Worm (Caenorhabditis elegans): ENCODE data around the gene ncx-1.

ncx-1 gene

DNA sequence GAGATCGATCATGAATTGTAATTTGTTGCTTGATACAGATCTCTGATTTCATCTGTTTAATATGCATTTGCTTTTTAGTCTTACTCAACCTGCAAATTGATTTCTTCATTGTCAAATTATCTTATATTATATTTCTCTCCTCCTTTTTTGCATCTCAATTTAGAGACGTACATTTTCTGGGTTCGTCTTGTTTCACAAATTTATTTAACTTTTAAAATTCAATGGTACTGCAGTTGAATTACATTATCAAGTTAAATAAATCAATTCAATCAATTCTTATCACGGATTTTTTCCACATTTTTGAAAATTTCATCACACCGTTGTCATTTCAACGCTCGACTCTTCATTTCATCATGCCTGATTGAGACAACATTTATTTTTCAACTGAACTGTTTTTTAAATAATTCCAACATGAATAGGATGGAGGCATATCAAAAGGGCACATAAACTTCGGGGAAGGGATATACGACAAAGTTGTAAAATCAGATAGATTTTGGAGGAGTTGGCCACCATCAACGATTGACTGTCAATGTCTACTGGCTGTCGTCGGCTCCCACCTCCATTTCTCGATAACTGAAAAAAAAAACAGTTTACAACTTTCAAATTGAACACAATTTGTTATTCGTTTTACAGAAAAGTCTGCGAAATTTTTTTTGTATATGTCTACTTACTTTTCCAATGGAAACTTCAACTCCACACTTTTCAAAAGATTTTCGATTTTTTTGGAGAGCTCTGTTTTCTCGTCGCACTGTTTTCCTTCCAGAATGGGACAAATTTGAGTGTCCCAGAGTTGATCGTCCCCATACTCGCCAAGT is 42.0 kb upstream of the ncx-1 start (continued):
- no peak for TF ChIP-seq lim-7 (GFP tag; IDR thresholded peaks at IDR 0.05)
- no peak for TF ChIP-seq F26F4.8 (GFP tag; conservative IDR thresholded peaks at IDR 0.05)
- no peak for TF ChIP-seq daf-12 (tag; optimal IDR thresholded peaks at IDR 0.05)
- TF ChIP-seq saeg-2 (GFP tag; IDR thresholded peaks at IDR 0.05) = no peak; the same call in 1 of the 2 replicates
- peak; percentile 28 for TF ChIP-seq aha-1 (tag)
- no peak for TF ChIP-seq egl-43 (GFP tag; IDR thresholded peaks at IDR 0.05)
- no peak for TF ChIP-seq rbr-2 (tag; optimal IDR thresholded peaks at IDR 0.05)
- no peak for TF ChIP-seq ceh-44 (GFP tag; IDR thresholded peaks at IDR 0.05)
- TF ChIP-seq nhr-48 (tag; optimal IDR thresholded peaks at IDR 0.05) = no peak
- no peak for TF ChIP-seq nhr-111 (GFP tag; optimal IDR thresholded peaks at IDR 0.05)
- no peak for TF ChIP-seq lin-29 (GFP tag; IDR thresholded peaks at IDR 0.05)
- no peak for TF ChIP-seq madf-9 (GFP tag; conservative IDR thresholded peaks at IDR 0.05)
- TF ChIP-seq ceh-82 (tag; optimal IDR thresholded peaks at IDR 0.05) = no peak
- no peak for TF ChIP-seq daf-19 (GFP tag; conservative IDR thresholded peaks at IDR 0.05)
- TF ChIP-seq nhr-102 (tag; optimal IDR thresholded peaks at IDR 0.05) = peak; percentile 23
- TF ChIP-seq pqm-1 (tag; optimal IDR thresholded peaks at IDR 0.05) = no peak
- no peak for TF ChIP-seq nhr-25 (tag; optimal IDR thresholded peaks at IDR 0.05; ENCODE audit: borderline replicate concordance, insufficient read depth)
- no peak for TF ChIP-seq F49E8.2 (tag; optimal IDR thresholded peaks at IDR 0.05; ENCODE audit: borderline replicate concordance)
- TF ChIP-seq ama-1 (optimal IDR thresholded peaks at IDR 0.05) = no peak
- TF ChIP-seq hlh-30 (tag; optimal IDR thresholded peaks at IDR 0.05; ENCODE audit: insufficient read depth) = no peak
- TF ChIP-seq ceh-28 (tag; optimal IDR thresholded peaks at IDR 0.05) = no peak
- TF ChIP-seq fos-1 (tag; optimal IDR thresholded peaks at IDR 0.05) = no peak
- no peak for TF ChIP-seq mdl-1 (tag; optimal IDR thresholded peaks at IDR 0.05)
- no peak for TF ChIP-seq ceh-32 (tag; optimal IDR thresholded peaks at IDR 0.05; ENCODE audit: poor library complexity)
- TF ChIP-seq mep-1 (tag; optimal IDR thresholded peaks at IDR 0.05) = peak; percentile 73
- TF ChIP-seq set-16 (GFP tag; IDR thresholded peaks at IDR 0.05) = no peak
- no peak for TF ChIP-seq Y5F2A.4 (GFP tag; optimal IDR thresholded peaks at IDR 0.05)
- TF ChIP-seq D1046.2 (GFP tag; IDR thresholded peaks at IDR 0.05) = no peak
- TF ChIP-seq attf-4 (tag; optimal IDR thresholded peaks at IDR 0.05) = no peak
- TF ChIP-seq nhr-42 (GFP tag; IDR thresholded peaks at IDR 0.05) = no peak
- no peak; the same call in 1 of the 2 replicates for TF ChIP-seq ceh-20 (GFP tag; IDR thresholded peaks at IDR 0.05)
- no peak for TF ChIP-seq nhr-11 (tag; optimal IDR thresholded peaks at IDR 0.05)
- TF ChIP-seq mdt-29 (GFP tag; IDR thresholded peaks at IDR 0.05) = 0 out of 2 replicates have a peak, but pooled peaks have one; percentile 5
- TF ChIP-seq snpc-4 (tag; optimal IDR thresholded peaks at IDR 0.05) = no peak
- no peak; the same call in 1 of the 2 replicates for TF ChIP-seq dmd-6 (GFP tag; IDR thresholded peaks at IDR 0.05)
- peak; percentile 88 for TF ChIP-seq T26A8.4 (GFP tag; IDR thresholded peaks at IDR 0.05)
- no peak for TF ChIP-seq nhr-76 (tag; optimal IDR thresholded peaks at IDR 0.05)
- TF ChIP-seq R02D3.7 (tag; optimal IDR thresholded peaks at IDR 0.05) = no peak
- peak; percentile 56 for TF ChIP-seq mes-2 (tag; optimal IDR thresholded peaks at IDR 0.05; ENCODE audit: poor library complexity, severe bottlenecking)
- no peak for TF ChIP-seq aly-2 (tag; optimal IDR thresholded peaks at IDR 0.05)
- TF ChIP-seq hlh-11 (tag; optimal IDR thresholded peaks at IDR 0.05) = peak; percentile 6
- TF ChIP-seq cey-2 (tag; optimal IDR thresholded peaks at IDR 0.05; ENCODE audit: borderline replicate concordance, insufficient read depth) = no peak
- no peak for TF ChIP-seq dpl-1 (GFP tag; optimal IDR thresholded peaks at IDR 0.05)
- TF ChIP-seq fkh-10 (GFP tag; optimal IDR thresholded peaks at IDR 0.05) = no peak
- no peak for TF ChIP-seq zag-1 (tag; optimal IDR thresholded peaks at IDR 0.05)
- 0 out of 2 replicates have a peak, but pooled peaks have one; percentile 4 for TF ChIP-seq Y105C5A.15 (GFP tag; IDR thresholded peaks at IDR 0.05)
- TF ChIP-seq dve-1 (tag; optimal IDR thresholded peaks at IDR 0.05; ENCODE audit: insufficient read depth) = peak; percentile 82
- no peak for TF ChIP-seq lin-1 (GFP tag; IDR thresholded peaks at IDR 0.05)
- no peak for TF ChIP-seq ZK337.2 (GFP tag; IDR thresholded peaks at IDR 0.05)
- TF ChIP-seq F10B5.3 (tag; optimal IDR thresholded peaks at IDR 0.05) = no peak
